Worm (Caenorhabditis elegans) whole organism, L1 larva: ENCODE data around the gene C01C4.2.

Experiments
- C04F5.9 ChIP-seq: sonication (generic microtip); optimal IDR thresholded peaks from 2 replicates; lab custom pipeline; 2016; ENCODE audit warnings: missing genetic modification characterization, missing compliant biosample characterization
- C16A3.4 ChIP-seq: fragments of 150-350 bp; optimal IDR thresholded peaks from 2 replicates; lab custom pipeline; 2014; ENCODE audit warnings: missing biosample characterization, missing genetic modification characterization
- C34B4.2 ChIP-seq: sonication (generic microtip); optimal IDR thresholded peaks from 2 replicates; lab custom pipeline; 2017; ENCODE audit warnings: mild to moderate bottlenecking, missing genetic modification characterization, missing compliant biosample characterization
- F16B12.6 ChIP-seq: fragments of 150-350 bp; optimal IDR thresholded peaks from 2 replicates; lab custom pipeline; 2014; ENCODE audit warnings: missing biosample characterization, missing genetic modification characterization
- aha-1 ChIP-seq: fragments of 150-350 bp; optimal IDR thresholded peaks from 2 replicates; lab custom pipeline; 2014; ENCODE audit warnings: missing biosample characterization, missing genetic modification characterization
- aly-2 ChIP-seq: fragments of 150-350 bp; optimal IDR thresholded peaks from 2 replicates; lab custom pipeline; 2014; ENCODE audit warnings: missing biosample characterization, missing genetic modification characterization
- ama-1 ChIP-seq: fragments of 150-350 bp; optimal IDR thresholded peaks from 2 replicates; lab custom pipeline; 2014
- blmp-1 ChIP-seq: fragments of 150-350 bp; optimal IDR thresholded peaks from 2 replicates; lab custom pipeline; 2014; ENCODE audit warnings: missing biosample characterization, missing genetic modification characterization
- ceh-63 ChIP-seq: fragments of 200-800 bp; sonication (Bioruptor generic); optimal IDR thresholded peaks from 2 replicates; lab custom pipeline; 2018; ENCODE audit warnings: mild to moderate bottlenecking, missing genetic modification characterization, missing compliant biosample characterization
- ceh-82 ChIP-seq, 3 experiments: fragments of 150-350 bp in 1 of 3; sonication (generic microtip) in 2 of 3; optimal IDR thresholded peaks; 2 replicates each; lab custom pipeline; 2014 to 2017; ENCODE audit warnings: missing biosample characterization in 3 of 3, missing genetic modification characterization in 3 of 3
- ceh-88 ChIP-seq: fragments of 200-800 bp; sonication (Bioruptor generic); IDR thresholded peaks from 2 replicates; pipeline ENCODE4 v1.3.6; 2022; ENCODE audit warnings: missing genetic modification characterization, missing compliant biosample characterization
- ces-1 ChIP-seq: fragments of 150-350 bp; optimal IDR thresholded peaks from 2 replicates; lab custom pipeline; 2014; ENCODE audit warnings: missing biosample characterization, missing genetic modification reagents, missing genetic modification characterization
- dpl-1 ChIP-seq, 3 experiments: fragments of 150-350 bp in 2 of 3; sonication (generic microtip) in 1 of 3; optimal IDR thresholded peaks; 2 replicates each; lab custom pipeline; 2014 to 2017; ENCODE audit warnings: missing biosample characterization in 3 of 3, missing genetic modification characterization in 3 of 3, missing genetic modification reagents in 3 of 3
- dsc-1 ChIP-seq: sonication (generic microtip); optimal IDR thresholded peaks from 2 replicates; lab custom pipeline; 2016; ENCODE audit warnings: mild to moderate bottlenecking, missing genetic modification characterization, missing compliant biosample characterization
- efl-1 ChIP-seq, 4 experiments: fragments of 150-350 bp; optimal IDR thresholded peaks in 3 of 4; peaks in 1 of 4; 1 replicate in 1 of 4; 2 replicates in 3 of 4; lab custom pipeline; 2014; ENCODE audit warnings: missing biosample characterization in 2 of 4, missing genetic modification characterization in 2 of 4, missing genetic modification reagents in 2 of 4
- efl-3 ChIP-seq: fragments of 200-800 bp; sonication (Bioruptor generic); optimal IDR thresholded peaks from 2 replicates; lab custom pipeline; 2018; ENCODE audit warnings: mild to moderate bottlenecking, missing genetic modification characterization, missing compliant biosample characterization
- elt-2 ChIP-seq: sonication (generic microtip); optimal IDR thresholded peaks from 2 replicates; lab custom pipeline; 2016; ENCODE audit warnings: missing genetic modification characterization, mild to moderate bottlenecking, inconsistent platforms, missing compliant biosample characterization, missing genetic modification reagents
- fkh-4 ChIP-seq: sonication (generic microtip); optimal IDR thresholded peaks from 2 replicates; lab custom pipeline; 2016; ENCODE audit warnings: missing compliant biosample characterization, missing genetic modification characterization, borderline replicate concordance
- fkh-8 ChIP-seq: sonication (generic microtip); optimal IDR thresholded peaks from 2 replicates; lab custom pipeline; 2016; ENCODE audit warnings: mild to moderate bottlenecking, missing genetic modification characterization, missing compliant biosample characterization
- grh-1 ChIP-seq: fragments of 200-800 bp; sonication (Bioruptor generic); IDR thresholded peaks from 2 replicates; pipeline ENCODE4 v1.3.6; 2022; ENCODE audit warnings: missing genetic modification reagents, missing genetic modification characterization, missing compliant biosample characterization
- hlh-4 ChIP-seq: sonication (generic microtip); optimal IDR thresholded peaks from 2 replicates; lab custom pipeline; 2016; ENCODE audit warnings: mild to moderate bottlenecking, missing genetic modification characterization, missing compliant biosample characterization
- lin-13 ChIP-seq: fragments of 150-350 bp; optimal IDR thresholded peaks from 2 replicates; lab custom pipeline; 2014; ENCODE audit warnings: missing biosample characterization, missing genetic modification reagents, missing genetic modification characterization
- lin-14 ChIP-seq: fragments of 200-800 bp; sonication (Bioruptor generic); optimal IDR thresholded peaks from 2 replicates; lab custom pipeline; 2018; ENCODE audit warnings: mild to moderate bottlenecking, missing genetic modification characterization, moderate library complexity, missing compliant biosample characterization
- mdl-1 ChIP-seq, 2 experiments: fragments of 150-350 bp; optimal IDR thresholded peaks; 2 replicates each; lab custom pipeline; 2014 to 2017; ENCODE audit warnings: missing biosample characterization in 2 of 2, missing genetic modification characterization in 2 of 2, inconsistent platforms in 1 of 2
- nhr-71 ChIP-seq: sonication (generic microtip); optimal IDR thresholded peaks from 2 replicates; lab custom pipeline; 2016; ENCODE audit warnings: mild to moderate bottlenecking, missing genetic modification characterization, moderate library complexity, missing compliant biosample characterization
- pag-3 ChIP-seq: sonication (generic microtip); optimal IDR thresholded peaks from 2 replicates; lab custom pipeline; 2017; ENCODE audit warnings: missing genetic modification characterization, mild to moderate bottlenecking, missing compliant biosample characterization, antibody characterized with exemption, borderline replicate concordance; ENCODE audit not compliant: insufficient read depth
- rnt-1 ChIP-seq: sonication (generic microtip); optimal IDR thresholded peaks from 2 replicates; lab custom pipeline; 2016; ENCODE audit warnings: mild to moderate bottlenecking, missing genetic modification characterization, moderate library complexity, missing compliant biosample characterization
- snu-23 ChIP-seq: sonication (generic microtip); optimal IDR thresholded peaks from 2 replicates; lab custom pipeline; 2016; ENCODE audit warnings: missing genetic modification characterization, missing compliant biosample characterization
- sox-4 ChIP-seq: sonication (generic microtip); optimal IDR thresholded peaks from 2 replicates; lab custom pipeline; 2016; ENCODE audit warnings: missing genetic modification characterization, missing compliant biosample characterization
- sptf-1 ChIP-seq: fragments of 150-350 bp; optimal IDR thresholded peaks from 2 replicates; lab custom pipeline; 2014; ENCODE audit warnings: missing biosample characterization, missing genetic modification characterization
- unc-130 ChIP-seq: fragments of 150-350 bp; optimal IDR thresholded peaks from 2 replicates; lab custom pipeline; 2017; ENCODE audit warnings: missing biosample characterization, missing genetic modification characterization, inconsistent platforms
- unc-30 ChIP-seq: sonication (generic microtip); optimal IDR thresholded peaks from 2 replicates; lab custom pipeline; 2017; ENCODE audit warnings: missing biosample characterization, missing genetic modification characterization
- unc-98 ChIP-seq: fragments of 200-800 bp; sonication (Bioruptor generic); IDR thresholded peaks from 2 replicates; pipeline ENCODE4 v1.3.6; 2022; ENCODE audit warnings: missing genetic modification characterization, missing compliant biosample characterization
- vab-15 ChIP-seq: sonication (generic microtip); optimal IDR thresholded peaks from 2 replicates; lab custom pipeline; 2017; ENCODE audit warnings: missing genotype, mild to moderate bottlenecking, missing genetic modification characterization, missing compliant biosample characterization
- ztf-4 ChIP-seq: fragments of 150-350 bp; optimal IDR thresholded peaks from 2 replicates; lab custom pipeline; 2014; ENCODE audit warnings: missing biosample characterization, missing genetic modification characterization

Gene C01C4.2

ce11 chrX:3680544-3681214 lies 34.2 kb upstream of the C01C4.2 start, which contains the start of gene tsp-17:
TSS of gene tsp-17 (plus strand) at chrX:3681164.
- no peak for TF ChIP-seq efl-3 (GFP tag; lab: Kevin White, UChicago)
- no peak for TF ChIP-seq aha-1 (tag; lab: Kevin White, UChicago)
- TF ChIP-seq dsc-1 (tag; lab: Kevin White, UChicago), result no peak
- no peak for TF ChIP-seq ces-1
- TF ChIP-seq grh-1 (GFP tag; lab: Robert Waterston, UW), result no peak
- peak; percentile 35 for TF ChIP-seq nhr-71 (tag; lab: Kevin White, UChicago)
- TF ChIP-seq aly-2 (tag; lab: Kevin White, UChicago), result no peak
- TF ChIP-seq elt-2 (tag; lab: Kevin White, UChicago), result peak; percentile 7
- TF ChIP-seq C04F5.9 (tag; lab: Kevin White, UChicago), result no peak
- TF ChIP-seq unc-130, result peak; percentile 24
- TF ChIP-seq ceh-82 (tag; optimal IDR thresholded peaks at IDR 0.05; lab: Kevin White, UChicago), result no peak
- peak; percentile 37 for TF ChIP-seq lin-14 (GFP tag; lab: Kevin White, UChicago)
- TF ChIP-seq vab-15 (tag; lab: Kevin White, UChicago), result no peak
- no peak for TF ChIP-seq hlh-4
- no peak for TF ChIP-seq sox-4 (tag; lab: Kevin White, UChicago)
- peak in 1 of 2 experiments; percentile 13 for TF ChIP-seq mdl-1 (tag; optimal IDR thresholded peaks at IDR 0.05; lab: Kevin White, UChicago)
- TF ChIP-seq pag-3, result peak; percentile 80
- TF ChIP-seq rnt-1 (tag; lab: Kevin White, UChicago), result peak; percentile 58
- no peak for TF ChIP-seq unc-30 (tag; lab: Kevin White, UChicago)
- no peak for TF ChIP-seq ztf-4 (tag; lab: Kevin White, UChicago)
- TF ChIP-seq lin-13, result no peak
- TF ChIP-seq sptf-1 (tag; lab: Kevin White, UChicago), result no peak
- TF ChIP-seq ceh-88 (GFP tag; lab: Robert Waterston, UW), result no peak
- TF ChIP-seq efl-1 (optimal IDR thresholded peaks at IDR 0.05; lab: Kevin White, UChicago), result no peak
- no peak for TF ChIP-seq efl-1 (GFP tag; optimal IDR thresholded peaks at IDR 0.05 in 1 of 2; lab: Kevin White, UChicago)
- TF ChIP-seq C16A3.4 (tag; lab: Kevin White, UChicago), result no peak

- TF ChIP-seq aha-1 (tag; lab: Kevin White, UChicago) (no peak), pag-3 (peak; percentile 24), F16B12.6 (tag; lab: Kevin White, UChicago) (no peak), unc-130 (no peak), mdl-1 (tag; optimal IDR thresholded peaks at IDR 0.05; lab: Kevin White, UChicago) (no peak), unc-98 (GFP tag; lab: Robert Waterston, UW) (no peak), vab-15 (tag; lab: Kevin White, UChicago) (no peak), unc-30 (tag; lab: Kevin White, UChicago) (no peak), snu-23 (no peak), rnt-1 (tag; lab: Kevin White, UChicago) (peak; percentile 38), fkh-8 (tag; lab: Kevin White, UChicago) (no peak), hlh-4 (no peak), ama-1 (no peak), dpl-1 (GFP tag; optimal IDR thresholded peaks at IDR 0.05; lab: Kevin White, UChicago) (no peak), C34B4.2 (tag; lab: Kevin White, UChicago) (no peak)
These were observed 31.8 kb upstream of the C01C4.2 start for ce11 chrX:3683060-3683459.

ce11 chrX:3686420-3686819 lies 28.5 kb upstream of the C01C4.2 start:
- peak; percentile 67 for TF ChIP-seq ceh-63
- no peak for TF ChIP-seq fkh-4 (tag; lab: Kevin White, UChicago)
- TF ChIP-seq blmp-1 (tag; lab: Kevin White, UChicago), result no peak
- TF ChIP-seq rnt-1 (tag; lab: Kevin White, UChicago), result no peak
